Fruit fly (Drosophila melanogaster): ENCODE data around the gene jigr1.

jigr1 gene

dm6 chr3R:25662358-25662757, 24.7 kb downstream of the jigr1 start:
- TF ChIP-seq Med (GFP tag), result peak; percentile 1
- TF ChIP-seq ATbp (GFP tag; optimal IDR thresholded peaks at IDR 0.05), result peak; percentile 9
- TF ChIP-seq Doc2 (GFP tag; IDR thresholded peaks at IDR 0.05), result no peak
- TF ChIP-seq vvl (GFP tag; IDR thresholded peaks at IDR 0.05), result 0 out of 2 replicates have a peak, but pooled peaks have one; percentile 23
- peak; percentile 60 for TF ChIP-seq grau (tag; optimal IDR thresholded peaks at IDR 0.05)
- no peak for TF ChIP-seq tgo (GFP tag; IDR thresholded peaks at IDR 0.05)
- TF ChIP-seq CG4424 (GFP tag; optimal IDR thresholded peaks at IDR 0.05), result peak; percentile 27
- peak; percentile 14; the same call in 1 of the 3 replicates for TF ChIP-seq otp (GFP tag; IDR thresholded peaks at IDR 0.05)
- TF ChIP-seq az2 (GFP tag; optimal IDR thresholded peaks at IDR 0.05), result peak; percentile 8
- TF ChIP-seq CG14014 (GFP tag; IDR thresholded peaks at IDR 0.05), result peak; percentile 7; the same call in 1 of the 2 replicates
- TF ChIP-seq so (GFP tag; IDR thresholded peaks at IDR 0.05), result 0 out of 3 replicates have a peak, but pooled peaks have one; percentile 20
- no peak for TF ChIP-seq pan (optimal IDR thresholded peaks at IDR 0.05)
- peak in 1 of 2 experiments; percentile 29 for TF ChIP-seq pan (GFP tag; optimal IDR thresholded peaks at IDR 0.05 in 1 of 2, IDR thresholded peaks at IDR 0.05 in 1 of 2)
- TF ChIP-seq ind (GFP tag; optimal IDR thresholded peaks at IDR 0.05), result peak; percentile 10
- no peak for TF ChIP-seq ase (GFP tag; IDR thresholded peaks at IDR 0.05)
- TF ChIP-seq ci (GFP tag; IDR thresholded peaks at IDR 0.05), result 0 out of 3 replicates have a peak, but pooled peaks have one; percentile 24
- no peak for TF ChIP-seq prd (optimal IDR thresholded peaks at IDR 0.05)
- TF ChIP-seq prd (GFP tag; IDR thresholded peaks at IDR 0.05), result peak; percentile 26; the same call in 1 of the 3 replicates
- no peak for TF ChIP-seq gfzf (GFP tag; optimal IDR thresholded peaks at IDR 0.05)
- no peak for TF ChIP-seq pho (GFP tag; optimal IDR thresholded peaks at IDR 0.05)
- TF ChIP-seq chif (GFP tag; optimal IDR thresholded peaks at IDR 0.05), result peak in 1 of 2 experiments; percentile 9
- TF ChIP-seq sr (GFP tag; IDR thresholded peaks at IDR 0.05), result no peak
- TF ChIP-seq CG3726 (GFP tag; IDR thresholded peaks at IDR 0.05), result no peak
- TF ChIP-seq sens (GFP tag), result peak; percentile 68
- 0 out of 3 replicates have a peak, but pooled peaks have one; percentile 11 for TF ChIP-seq row (GFP tag; IDR thresholded peaks at IDR 0.05)
- TF ChIP-seq dpn (GFP tag; optimal IDR thresholded peaks at IDR 0.05), result peak in 1 of 2 experiments; percentile 4
- TF ChIP-seq Ets65A (GFP tag), result peak; percentile 78
- TF ChIP-seq Mes4 (GFP tag; optimal IDR thresholded peaks at IDR 0.05), result peak; percentile 15
- no peak for TF ChIP-seq Meics (GFP tag; optimal IDR thresholded peaks at IDR 0.05)
- peak; percentile 5 for TF ChIP-seq CG15073 (GFP tag; optimal IDR thresholded peaks at IDR 0.05)
- TF ChIP-seq hkb (optimal IDR thresholded peaks at IDR 0.05), result no peak
- TF ChIP-seq hkb (GFP tag; IDR thresholded peaks at IDR 0.05), result 0 out of 2 replicates have a peak, but pooled peaks have one; percentile 11
- TF ChIP-seq CG11696 (GFP tag; IDR thresholded peaks at IDR 0.05), result peak; percentile 89
- no peak for TF ChIP-seq BtbVII (GFP tag; optimal IDR thresholded peaks at IDR 0.05)

- peak; percentile 81 for TF ChIP-seq Deaf1 (tag; optimal IDR thresholded peaks at IDR 0.05)
- no peak for TF ChIP-seq sug (tag; optimal IDR thresholded peaks at IDR 0.05)
These were observed 27.9 kb downstream of the jigr1 start, which contains the start of gene Lgr3 for dm6 chr3R:25665509-25665908. Gene Lgr3 (plus strand): TSS chr3R:25665809.

DNA sequence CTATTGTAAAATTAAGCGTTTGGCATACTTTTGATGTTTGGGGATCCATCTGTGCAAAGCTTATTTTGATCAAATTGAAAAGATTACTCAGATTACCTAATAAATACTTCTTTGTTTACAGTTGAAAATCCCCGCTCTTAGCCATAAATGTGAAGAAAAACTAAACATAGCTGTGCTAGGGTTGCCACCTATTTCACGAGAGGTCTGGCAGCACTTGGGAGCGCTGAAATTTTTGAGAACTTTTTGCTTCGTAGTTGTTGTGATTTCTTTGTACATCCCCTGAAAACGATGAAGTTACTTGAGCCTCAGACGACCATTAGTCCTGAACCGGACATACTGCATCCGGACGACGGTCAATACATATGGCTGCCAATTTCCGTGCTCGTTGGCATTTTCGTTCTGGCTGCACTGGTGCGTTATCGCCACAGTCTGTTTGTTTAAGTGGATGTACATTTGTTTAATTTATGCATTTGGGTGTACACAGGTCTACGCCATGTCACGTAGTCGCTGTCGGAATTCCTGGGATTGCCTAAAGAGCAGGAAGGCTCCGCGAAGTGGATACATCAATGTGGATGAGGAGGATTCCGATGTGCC, 40.9 kb downstream of the jigr1 start, which contains the start of the genes CG4730 and CG5039:
CG4730 (minus strand) TSS at position 194 of the 594 bp plus-strand sequence.
CG5039 (plus strand) TSS at position 195 of the 594 bp plus-strand sequence.
- TF ChIP-seq CG18764 (GFP tag; optimal IDR thresholded peaks at IDR 0.05) (no peak), sens (GFP tag) (peak; percentile 76), Sry-β (GFP tag; optimal IDR thresholded peaks at IDR 0.05) (peak; percentile 2), knrl (GFP tag; IDR thresholded peaks at IDR 0.05; ENCODE audit: partially characterized antibody) (0 out of 3 replicates have a peak, but pooled peaks have one; percentile 16), Usf (GFP tag; optimal IDR thresholded peaks at IDR 0.05) (no peak), CG7987 (GFP tag; optimal IDR thresholded peaks at IDR 0.05) (peak; percentile 5), Bgb (GFP tag; IDR thresholded peaks at IDR 0.05; ENCODE audit: partially characterized antibody) (peak; percentile 31; the same call in 1 of the 2 replicates), phol (tag; optimal IDR thresholded peaks at IDR 0.05) (peak; percentile 37), Sin3A (optimal IDR thresholded peaks at IDR 0.05) (peak; percentile 24), kni (GFP tag; optimal IDR thresholded peaks at IDR 0.05) (no peak), chinmo (GFP tag; IDR thresholded peaks at IDR 0.05; ENCODE audit: partially characterized antibody) (0 out of 4 replicates have a peak, but pooled peaks have one; percentile 10), Xbp1 (GFP tag; optimal IDR thresholded peaks at IDR 0.05) (no peak), Pdp1 (GFP tag; optimal IDR thresholded peaks at IDR 0.05) (peak in 1 of 2 experiments; percentile 67), CG13624 (GFP tag; optimal IDR thresholded peaks at IDR 0.05) (peak; percentile 7), Dll (GFP tag; IDR thresholded peaks at IDR 0.05; ENCODE audit: partially characterized antibody) (0 out of 4 replicates have a peak, but pooled peaks have one; percentile 11)
